Fruit fly (Drosophila melanogaster): Measurements from ENCODE around the gene Nup205.
A peak's percentile ranks its signal among the peaks of the same experiment; 100 is the strongest.

The Nup205 gene

dm6 chrX:19867007-19867406, 15.0 kb downstream of the Nup205 start (continued):
- no peak for TF ChIP-seq CG2875 (GFP tag; optimal IDR thresholded peaks at IDR 0.05)
- no peak for TF ChIP-seq slou (GFP tag; optimal IDR thresholded peaks at IDR 0.05)
- no peak for TF ChIP-seq toy (GFP tag; IDR thresholded peaks at IDR 0.05)
- TF ChIP-seq twi (tag; optimal IDR thresholded peaks at IDR 0.05) = no peak
- TF ChIP-seq CG17359 (tag; optimal IDR thresholded peaks at IDR 0.05) = no peak
- no peak for TF ChIP-seq nerfin-2 (GFP tag; IDR thresholded peaks at IDR 0.05; ENCODE audit: partially characterized antibody)
- no peak for TF ChIP-seq CG31388 (GFP tag; optimal IDR thresholded peaks at IDR 0.05)
- no peak for TF ChIP-seq luna (GFP tag; optimal IDR thresholded peaks at IDR 0.05)
- TF ChIP-seq CG11398 (GFP tag; optimal IDR thresholded peaks at IDR 0.05) = no peak
- TF ChIP-seq trh (GFP tag; optimal IDR thresholded peaks at IDR 0.05) = no peak
- no peak for TF ChIP-seq Hsf (GFP tag; optimal IDR thresholded peaks at IDR 0.05)
- no peak for TF ChIP-seq gsb-n (tag; optimal IDR thresholded peaks at IDR 0.05)
- TF ChIP-seq jumu (GFP tag; optimal IDR thresholded peaks at IDR 0.05) = no peak
- TF ChIP-seq CG14050 (GFP tag; IDR thresholded peaks at IDR 0.05) = no peak
- TF ChIP-seq CG8281 (tag; optimal IDR thresholded peaks at IDR 0.05) = no peak
- TF ChIP-seq MESR4 (GFP tag; optimal IDR thresholded peaks at IDR 0.05) = no peak
- TF ChIP-seq Stat92E (GFP tag; optimal IDR thresholded peaks at IDR 0.05) = no peak
- no peak for TF ChIP-seq nom (GFP tag; optimal IDR thresholded peaks at IDR 0.05)

- TF ChIP-seq Hsf (GFP tag; optimal IDR thresholded peaks at IDR 0.05) (peak; percentile 17), Fer1 (GFP tag; optimal IDR thresholded peaks at IDR 0.05) (peak; percentile 2), CG7839 (tag; optimal IDR thresholded peaks at IDR 0.05) (peak; percentile 49), CoRest (tag; optimal IDR thresholded peaks at IDR 0.05) (peak; percentile 17), az2 (GFP tag; optimal IDR thresholded peaks at IDR 0.05) (peak; percentile 27), CG2678 (tag; optimal IDR thresholded peaks at IDR 0.05) (peak; percentile 53), CG11093 (GFP tag; IDR thresholded peaks at IDR 0.05) (no peak), CG10209 (GFP tag; optimal IDR thresholded peaks at IDR 0.05) (peak; percentile 11), gem (tag; optimal IDR thresholded peaks at IDR 0.05) (peak; percentile 60), E2f2 (GFP tag; IDR thresholded peaks at IDR 0.05) (peak; percentile 18; the same call in 1 of the 2 replicates), CG8388 (GFP tag; optimal IDR thresholded peaks at IDR 0.05) (peak; percentile 22), CG4424 (GFP tag; optimal IDR thresholded peaks at IDR 0.05) (peak; percentile 38), dmrt99B (tag; optimal IDR thresholded peaks at IDR 0.05) (peak; percentile 71), ATbp (GFP tag; optimal IDR thresholded peaks at IDR 0.05) (peak; percentile 60), crp (GFP tag; optimal IDR thresholded peaks at IDR 0.05) (no peak), lola (GFP tag; optimal IDR thresholded peaks at IDR 0.05) (peak in 1 of 3 experiments; percentile 14), nmo (GFP tag; optimal IDR thresholded peaks at IDR 0.05) (peak; percentile 44), CrebB (tag; optimal IDR thresholded peaks at IDR 0.05) (no peak), Hr78 (GFP tag; optimal IDR thresholded peaks at IDR 0.05) (peak in 1 of 2 experiments; percentile 3), pum (GFP tag; optimal IDR thresholded peaks at IDR 0.05) (no peak), Meics (GFP tag; optimal IDR thresholded peaks at IDR 0.05) (peak; percentile 11), CG33213 (GFP tag; optimal IDR thresholded peaks at IDR 0.05) (no peak), grau (tag; optimal IDR thresholded peaks at IDR 0.05) (peak; percentile 42), pros (GFP tag; optimal IDR thresholded peaks at IDR 0.05) (no peak), HLH3B (GFP tag; IDR thresholded peaks at IDR 0.05) (0 out of 2 replicates have a peak, but pooled peaks have one; percentile 9), dysf (GFP tag; IDR thresholded peaks at IDR 0.05) (peak; percentile 18; the same call in 1 of the 3 replicates), nerfin-1 (tag; optimal IDR thresholded peaks at IDR 0.05) (peak; percentile 23), CG10979 (tag; optimal IDR thresholded peaks at IDR 0.05) (peak; percentile 50), CG2712 (tag; optimal IDR thresholded peaks at IDR 0.05) (peak; percentile 34), Xrp1 (GFP tag; IDR thresholded peaks at IDR 0.05) (peak; percentile 37; the same call in 1 of the 2 replicates), fd96Cb (tag; optimal IDR thresholded peaks at IDR 0.05) (peak; percentile 30), CG17829 (tag; optimal IDR thresholded peaks at IDR 0.05) (peak; percentile 24)
These were observed 23.0 kb downstream of the Nup205 start for dm6 chrX:19875059-19875458.

Measured in whole organism, embryonic.